Fruit fly (Drosophila melanogaster): ENCODE measurements around the gene CG34136.

DNA sequence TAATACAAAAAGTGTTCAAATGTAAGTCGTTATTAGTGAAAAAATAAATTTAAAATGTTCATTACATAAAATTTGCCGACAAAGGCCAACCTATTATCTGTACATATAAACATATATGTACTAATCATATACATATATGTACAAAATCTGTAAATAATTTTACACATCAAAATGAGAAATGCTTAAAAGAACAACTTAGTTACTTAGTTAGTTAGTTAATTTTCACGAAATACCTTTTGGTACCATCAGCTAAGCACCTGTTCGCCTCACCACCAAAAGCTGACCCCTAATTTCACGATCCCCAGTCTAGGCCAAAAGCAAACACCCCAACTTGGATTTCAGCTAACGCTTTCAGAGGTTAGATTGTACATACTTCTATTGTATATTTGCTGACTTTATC, 7.6 kb upstream of the CG34136 start, which contains the start of gene CG9259:
- TF ChIP-seq Myc (optimal IDR thresholded peaks at IDR 0.05) (no peak), Dif (GFP tag; optimal IDR thresholded peaks at IDR 0.05; ENCODE audit: partially characterized antibody) (no peak), Dfd (GFP tag; optimal IDR thresholded peaks at IDR 0.05) (no peak), jim (GFP tag; optimal IDR thresholded peaks at IDR 0.05) (no peak), foxo (GFP tag; optimal IDR thresholded peaks at IDR 0.05) (no peak), dsf (GFP tag; optimal IDR thresholded peaks at IDR 0.05; ENCODE audit: borderline replicate concordance) (no peak), OdsH (GFP tag; optimal IDR thresholded peaks at IDR 0.05) (no peak), CrebA (GFP tag; optimal IDR thresholded peaks at IDR 0.05; ENCODE audit: borderline replicate concordance) (no peak), CG32264 (GFP tag; optimal IDR thresholded peaks at IDR 0.05) (no peak), Hr83 (GFP tag; optimal IDR thresholded peaks at IDR 0.05; ENCODE audit: poor library complexity, severe bottlenecking) (no peak)
